Worm (Caenorhabditis elegans): ENCODE results near the gene ttc-39B.

ce11 chrII:6358905-6359304, 25.1 kb upstream of the ttc-39B start, which contains the start of gene C32D5.12:
- TF ChIP-seq Y48G9A.11 (GFP tag; IDR thresholded peaks at IDR 0.05) (no peak), aly-2 (tag; optimal IDR thresholded peaks at IDR 0.05) (no peak), hlh-30 (tag; optimal IDR thresholded peaks at IDR 0.05; ENCODE audit: insufficient read depth) (no peak), ztf-11 (tag; optimal IDR thresholded peaks at IDR 0.05) (no peak), lin-15B (tag; optimal IDR thresholded peaks at IDR 0.05) (no peak), fkh-10 (GFP tag; optimal IDR thresholded peaks at IDR 0.05) (no peak), unc-62 (GFP tag; optimal IDR thresholded peaks at IDR 0.05 in 1 of 2) (peak in 1 of 2 experiments; percentile 40), unc-62 (tag; optimal IDR thresholded peaks at IDR 0.05) (no peak), T20F7.1 (GFP tag; optimal IDR thresholded peaks at IDR 0.05) (no peak)
